Worm (Caenorhabditis elegans) whole organism, L1 larva: ENCODE results near the gene hpo-28.

Source experiments
- C04F5.9 ChIP-seq: sonication (generic microtip); optimal IDR thresholded peaks from 2 replicates; lab custom pipeline; 2016; ENCODE audit warnings: missing genetic modification characterization, missing compliant biosample characterization
- F16B12.6 ChIP-seq: fragments of 150-350 bp; optimal IDR thresholded peaks from 2 replicates; lab custom pipeline; 2014; ENCODE audit warnings: missing biosample characterization, missing genetic modification characterization
- Y116A8C.19 ChIP-seq: sonication (generic microtip); optimal IDR thresholded peaks from 2 replicates; lab custom pipeline; 2016; ENCODE audit warnings: missing compliant biosample characterization, missing genetic modification characterization, borderline replicate concordance
- aha-1 ChIP-seq: fragments of 150-350 bp; optimal IDR thresholded peaks from 2 replicates; lab custom pipeline; 2014; ENCODE audit warnings: missing biosample characterization, missing genetic modification characterization
- ama-1 ChIP-seq: fragments of 150-350 bp; optimal IDR thresholded peaks from 2 replicates; lab custom pipeline; 2014
- ceh-63 ChIP-seq: fragments of 200-800 bp; sonication (Bioruptor generic); optimal IDR thresholded peaks from 2 replicates; lab custom pipeline; 2018; ENCODE audit warnings: mild to moderate bottlenecking, missing genetic modification characterization, missing compliant biosample characterization
- ceh-8 ChIP-seq: fragments of 200-800 bp; sonication (Bioruptor generic); optimal IDR thresholded peaks from 2 replicates; lab custom pipeline; 2018; ENCODE audit warnings: mild to moderate bottlenecking, missing genetic modification characterization, moderate library complexity, missing compliant biosample characterization
- ceh-90 ChIP-seq: sonication (generic microtip); optimal IDR thresholded peaks from 2 replicates; lab custom pipeline; 2016; ENCODE audit warnings: missing genetic modification characterization, missing compliant biosample characterization
- dpl-1 ChIP-seq, 3 experiments: fragments of 150-350 bp in 2 of 3; sonication (generic microtip) in 1 of 3; optimal IDR thresholded peaks; 2 replicates each; lab custom pipeline; 2014 to 2017; ENCODE audit warnings: missing biosample characterization in 3 of 3, missing genetic modification characterization in 3 of 3, missing genetic modification reagents in 3 of 3
- dsc-1 ChIP-seq: sonication (generic microtip); optimal IDR thresholded peaks from 2 replicates; lab custom pipeline; 2016; ENCODE audit warnings: mild to moderate bottlenecking, missing genetic modification characterization, missing compliant biosample characterization
- egl-13 ChIP-seq: sonication (generic microtip); optimal IDR thresholded peaks from 2 replicates; lab custom pipeline; 2016; ENCODE audit warnings: missing genotype, missing genetic modification reagents, missing genetic modification characterization, missing compliant biosample characterization
- egl-27 ChIP-seq, 2 experiments: fragments of 150-350 bp in 1 of 2; sonication (generic microtip); optimal IDR thresholded peaks; 3 replicates each; lab custom pipeline; 2017 to 2018; ENCODE audit warnings: missing biosample characterization in 2 of 2, missing genetic modification characterization in 2 of 2, missing genetic modification reagents in 2 of 2
- ets-5 ChIP-seq: fragments of 200-800 bp; sonication (Bioruptor generic); IDR thresholded peaks from 2 replicates; pipeline ENCODE4 v1.3.6; 2022; ENCODE audit warnings: missing genetic modification characterization, missing compliant biosample characterization
- fkh-10 ChIP-seq: sonication (generic microtip); optimal IDR thresholded peaks from 2 replicates; lab custom pipeline; 2017; ENCODE audit warnings: missing biosample characterization, missing genetic modification reagents, missing genetic modification characterization
- fkh-4 ChIP-seq: sonication (generic microtip); optimal IDR thresholded peaks from 2 replicates; lab custom pipeline; 2016; ENCODE audit warnings: missing compliant biosample characterization, missing genetic modification characterization, borderline replicate concordance
- fkh-8 ChIP-seq: sonication (generic microtip); optimal IDR thresholded peaks from 2 replicates; lab custom pipeline; 2016; ENCODE audit warnings: mild to moderate bottlenecking, missing genetic modification characterization, missing compliant biosample characterization
- grh-1 ChIP-seq: fragments of 200-800 bp; sonication (Bioruptor generic); IDR thresholded peaks from 2 replicates; pipeline ENCODE4 v1.3.6; 2022; ENCODE audit warnings: missing genetic modification reagents, missing genetic modification characterization, missing compliant biosample characterization
- hlh-17 ChIP-seq: fragments of 200-800 bp; sonication (Bioruptor generic); optimal IDR thresholded peaks from 2 replicates; lab custom pipeline; 2018; ENCODE audit warnings: missing genetic modification characterization, mild to moderate bottlenecking, missing compliant biosample characterization, moderate library complexity, borderline replicate concordance
- hlh-4 ChIP-seq: sonication (generic microtip); optimal IDR thresholded peaks from 2 replicates; lab custom pipeline; 2016; ENCODE audit warnings: mild to moderate bottlenecking, missing genetic modification characterization, missing compliant biosample characterization
- hpl-2 ChIP-seq: fragments of 150-350 bp; optimal IDR thresholded peaks from 2 replicates; lab custom pipeline; 2014; ENCODE audit warnings: missing biosample characterization, missing genetic modification reagents, missing genetic modification characterization
- irx-1 ChIP-seq: sonication (generic microtip); optimal IDR thresholded peaks from 2 replicates; lab custom pipeline; 2016; ENCODE audit warnings: missing genetic modification characterization, missing compliant biosample characterization
- isw-1 ChIP-seq: fragments of 200-800 bp; sonication (Bioruptor generic); IDR thresholded peaks from 2 replicates; pipeline ENCODE4 v1.3.6; 2022; ENCODE audit warnings: missing genetic modification characterization, missing compliant biosample characterization
- lin-14 ChIP-seq: fragments of 200-800 bp; sonication (Bioruptor generic); optimal IDR thresholded peaks from 2 replicates; lab custom pipeline; 2018; ENCODE audit warnings: mild to moderate bottlenecking, missing genetic modification characterization, moderate library complexity, missing compliant biosample characterization
- lin-15B ChIP-seq: fragments of 150-350 bp; sonication (generic microtip); optimal IDR thresholded peaks from 3 replicates; lab custom pipeline; 2014; ENCODE audit warnings: missing biosample characterization, missing genetic modification characterization
- lin-35 ChIP-seq, 2 experiments: fragments of 150-350 bp; optimal IDR thresholded peaks; 2 replicates each; lab custom pipeline; 2014; ENCODE audit warnings: missing biosample characterization in 2 of 2, missing genetic modification characterization in 2 of 2, missing genetic modification reagents in 2 of 2
- lin-39 ChIP-seq: fragments of 150-350 bp; optimal IDR thresholded peaks from 2 replicates; lab custom pipeline; 2014; ENCODE audit warnings: missing biosample characterization, missing genetic modification reagents, missing genetic modification characterization
- lir-3 ChIP-seq: sonication (generic microtip); optimal IDR thresholded peaks from 2 replicates; lab custom pipeline; 2016; ENCODE audit warnings: mild to moderate bottlenecking, missing genetic modification characterization, moderate library complexity, missing compliant biosample characterization; ENCODE audit not compliant: poor library complexity
- lsy-2 ChIP-seq, 2 experiments: fragments of 150-350 bp; optimal IDR thresholded peaks; 2 replicates each; lab custom pipeline; 2014; ENCODE audit warnings: missing biosample characterization in 2 of 2, missing genetic modification characterization in 2 of 2
- mdl-1 ChIP-seq, 2 experiments: fragments of 150-350 bp; optimal IDR thresholded peaks; 2 replicates each; lab custom pipeline; 2014 to 2017; ENCODE audit warnings: missing biosample characterization in 2 of 2, missing genetic modification characterization in 2 of 2, inconsistent platforms in 1 of 2
- mef-2 ChIP-seq: fragments of 150-350 bp; optimal IDR thresholded peaks from 2 replicates; lab custom pipeline; 2014; ENCODE audit warnings: missing biosample characterization, missing genetic modification characterization
- mep-1 ChIP-seq: fragments of 150-350 bp; optimal IDR thresholded peaks from 2 replicates; lab custom pipeline; 2014; ENCODE audit warnings: missing biosample characterization, missing genetic modification characterization
- nhr-19 ChIP-seq: fragments of 200-800 bp; sonication (Bioruptor generic); conservative IDR thresholded peaks from 2 replicates; pipeline ENCODE4 v1.3.6; 2022; ENCODE audit warnings: missing genetic modification characterization, missing compliant biosample characterization
- nhr-28 ChIP-seq: fragments of 150-350 bp; optimal IDR thresholded peaks from 2 replicates; lab custom pipeline; 2014; ENCODE audit warnings: missing biosample characterization, missing genetic modification characterization
- nhr-71 ChIP-seq: sonication (generic microtip); optimal IDR thresholded peaks from 2 replicates; lab custom pipeline; 2016; ENCODE audit warnings: mild to moderate bottlenecking, missing genetic modification characterization, moderate library complexity, missing compliant biosample characterization
- nhr-76 ChIP-seq: sonication (generic microtip); optimal IDR thresholded peaks from 2 replicates; lab custom pipeline; 2017; ENCODE audit warnings: missing biosample characterization, missing genetic modification characterization
- nhr-77 ChIP-seq: fragments of 150-350 bp; optimal IDR thresholded peaks from 2 replicates; lab custom pipeline; 2014; ENCODE audit warnings: missing biosample characterization, missing genetic modification characterization
- nhr-85 ChIP-seq: sonication (generic microtip); peaks from one replicate; lab custom pipeline; 2016; ENCODE audit warnings: missing genetic modification characterization, inconsistent platforms, missing compliant biosample characterization
- nhr-90 ChIP-seq: sonication (generic microtip); optimal IDR thresholded peaks from 2 replicates; lab custom pipeline; 2016; ENCODE audit warnings: mild to moderate bottlenecking, missing genetic modification characterization, missing compliant biosample characterization; ENCODE audit not compliant: poor library complexity
- pax-3 ChIP-seq: fragments of 200-800 bp; sonication (Bioruptor generic); optimal IDR thresholded peaks from 2 replicates; lab custom pipeline; 2018; ENCODE audit warnings: mild to moderate bottlenecking, missing genetic modification characterization, moderate library complexity, missing compliant biosample characterization
- snpc-4 ChIP-seq: fragments of 150-350 bp; optimal IDR thresholded peaks from 2 replicates; lab custom pipeline; 2014; ENCODE audit warnings: missing biosample characterization, missing genetic modification characterization
- snu-23 ChIP-seq: sonication (generic microtip); optimal IDR thresholded peaks from 2 replicates; lab custom pipeline; 2016; ENCODE audit warnings: missing genetic modification characterization, missing compliant biosample characterization
- sox-4 ChIP-seq: sonication (generic microtip); optimal IDR thresholded peaks from 2 replicates; lab custom pipeline; 2016; ENCODE audit warnings: missing genetic modification characterization, missing compliant biosample characterization
- sup-37 ChIP-seq: fragments of 200-800 bp; sonication (Bioruptor generic); optimal IDR thresholded peaks from 2 replicates; lab custom pipeline; 2018; ENCODE audit warnings: mild to moderate bottlenecking, missing genetic modification characterization, missing compliant biosample characterization
- tbx-2 ChIP-seq: sonication (generic microtip); optimal IDR thresholded peaks from 2 replicates; lab custom pipeline; 2016; ENCODE audit warnings: missing genetic modification characterization, missing compliant biosample characterization
- tlp-1 ChIP-seq: fragments of 150-350 bp; optimal IDR thresholded peaks from 2 replicates; lab custom pipeline; 2014; ENCODE audit warnings: missing biosample characterization, missing genetic modification characterization
- unc-130 ChIP-seq: fragments of 150-350 bp; optimal IDR thresholded peaks from 2 replicates; lab custom pipeline; 2017; ENCODE audit warnings: missing biosample characterization, missing genetic modification characterization, inconsistent platforms
- unc-30 ChIP-seq: sonication (generic microtip); optimal IDR thresholded peaks from 2 replicates; lab custom pipeline; 2017; ENCODE audit warnings: missing biosample characterization, missing genetic modification characterization
- unc-62 ChIP-seq: fragments of 150-350 bp; optimal IDR thresholded peaks from 2 replicates; lab custom pipeline; 2014; ENCODE audit warnings: missing biosample characterization, missing genetic modification reagents, missing genetic modification characterization
- vab-15 ChIP-seq: sonication (generic microtip); optimal IDR thresholded peaks from 2 replicates; lab custom pipeline; 2017; ENCODE audit warnings: missing genotype, mild to moderate bottlenecking, missing genetic modification characterization, missing compliant biosample characterization
- xbp-1 ChIP-seq: sonication (generic microtip); optimal IDR thresholded peaks from 2 replicates; lab custom pipeline; 2016; ENCODE audit warnings: missing genetic modification characterization, missing compliant biosample characterization
- zag-1 ChIP-seq: fragments of 150-350 bp; optimal IDR thresholded peaks from 2 replicates; lab custom pipeline; 2014; ENCODE audit warnings: missing biosample characterization, missing genetic modification characterization
- ztf-4 ChIP-seq: fragments of 150-350 bp; optimal IDR thresholded peaks from 2 replicates; lab custom pipeline; 2014; ENCODE audit warnings: missing biosample characterization, missing genetic modification characterization

Gene hpo-28

ce11 chrIII:5706077-5706627 is 3.0 kb downstream of the hpo-28 start, which contains the start of gene rpl-23 (continued):
- TF ChIP-seq ceh-90 (no peak), ceh-63 (GFP tag; lab: Kevin White, UChicago) (no peak), sup-37 (GFP tag; lab: Kevin White, UChicago) (no peak), unc-30 (tag; lab: Kevin White, UChicago) (no peak), xbp-1 (tag; lab: Kevin White, UChicago) (peak; percentile 92), fkh-8 (peak; percentile 91), snpc-4 (tag; lab: Kevin White, UChicago) (peak; percentile 61), tbx-2 (peak; percentile 90), lin-15B (tag; lab: Kevin White, UChicago) (peak; percentile 85), hlh-4 (tag; lab: Kevin White, UChicago) (no peak), lin-35 (GFP tag; optimal IDR thresholded peaks at IDR 0.05; lab: Kevin White, UChicago) (peak; percentile 88 to 95), zag-1 (tag; lab: Kevin White, UChicago) (peak; percentile 36), snu-23 (GFP tag; lab: Kevin White, UChicago) (peak; percentile 97), aha-1 (tag; lab: Kevin White, UChicago) (peak; percentile 30), nhr-76 (tag; lab: Kevin White, UChicago) (no peak), hpl-2 (peak; percentile 82), irx-1 (tag; lab: Kevin White, UChicago) (peak; percentile 74), mep-1 (tag; lab: Kevin White, UChicago) (peak; percentile 95), pax-3 (tag; lab: Kevin White, UChicago) (peak; percentile 80), grh-1 (GFP tag; lab: Robert Waterston, UW) (peak; percentile 70), lin-14 (GFP tag; lab: Kevin White, UChicago) (peak; percentile 93), C04F5.9 (peak; percentile 47), tlp-1 (tag; lab: Kevin White, UChicago) (no peak), ceh-8 (GFP tag; lab: Kevin White, UChicago) (peak; percentile 15), ets-5 (GFP tag; lab: Robert Waterston, UW) (no peak), nhr-77 (tag; lab: Kevin White, UChicago) (peak; percentile 90), mef-2 (tag; lab: Kevin White, UChicago) (peak; percentile 27), unc-62 (no peak), vab-15 (tag; lab: Kevin White, UChicago) (peak; percentile 81), sox-4 (tag; lab: Kevin White, UChicago) (no peak), egl-13 (peak; percentile 56), nhr-28 (tag; lab: Kevin White, UChicago) (no peak), lir-3 (tag; lab: Kevin White, UChicago) (peak; percentile 80), ztf-4 (tag; lab: Kevin White, UChicago) (peak; percentile 79), Y116A8C.19 (tag; lab: Kevin White, UChicago) (no peak), hlh-17 (GFP tag; lab: Kevin White, UChicago) (no peak), dpl-1 (GFP tag; optimal IDR thresholded peaks at IDR 0.05; lab: Kevin White, UChicago) (peak; percentile 86 to 88 (median 88)), dsc-1 (peak; percentile 73), nhr-85 (tag; lab: Kevin White, UChicago) (peak; percentile 95), lin-39 (tag; lab: Kevin White, UChicago) (peak; percentile 78), ama-1 (lab: Kevin White, UChicago) (peak; percentile 85), nhr-71 (peak; percentile 94), lsy-2 (tag; optimal IDR thresholded peaks at IDR 0.05; lab: Kevin White, UChicago) (peak; percentile 94 to 97), fkh-10 (GFP tag; lab: Kevin White, UChicago) (peak; percentile 85), unc-130 (tag; lab: Kevin White, UChicago) (peak; percentile 85), fkh-4 (tag; lab: Kevin White, UChicago) (peak; percentile 43), nhr-19 (GFP tag; lab: Robert Waterston, UW) (peak; percentile 91), isw-1 (peak; percentile 91), egl-27 (tag; optimal IDR thresholded peaks at IDR 0.05; lab: Kevin White, UChicago) (peak; percentile 14 to 16), mdl-1 (tag; optimal IDR thresholded peaks at IDR 0.05; lab: Kevin White, UChicago) (peak in 1 of 2 experiments; percentile 83), nhr-90 (peak; percentile 82), F16B12.6 (peak; percentile 62)
